Fruit fly (Drosophila melanogaster): ENCODE measurements around the gene CG11722.

CG11722 gene

DNA sequence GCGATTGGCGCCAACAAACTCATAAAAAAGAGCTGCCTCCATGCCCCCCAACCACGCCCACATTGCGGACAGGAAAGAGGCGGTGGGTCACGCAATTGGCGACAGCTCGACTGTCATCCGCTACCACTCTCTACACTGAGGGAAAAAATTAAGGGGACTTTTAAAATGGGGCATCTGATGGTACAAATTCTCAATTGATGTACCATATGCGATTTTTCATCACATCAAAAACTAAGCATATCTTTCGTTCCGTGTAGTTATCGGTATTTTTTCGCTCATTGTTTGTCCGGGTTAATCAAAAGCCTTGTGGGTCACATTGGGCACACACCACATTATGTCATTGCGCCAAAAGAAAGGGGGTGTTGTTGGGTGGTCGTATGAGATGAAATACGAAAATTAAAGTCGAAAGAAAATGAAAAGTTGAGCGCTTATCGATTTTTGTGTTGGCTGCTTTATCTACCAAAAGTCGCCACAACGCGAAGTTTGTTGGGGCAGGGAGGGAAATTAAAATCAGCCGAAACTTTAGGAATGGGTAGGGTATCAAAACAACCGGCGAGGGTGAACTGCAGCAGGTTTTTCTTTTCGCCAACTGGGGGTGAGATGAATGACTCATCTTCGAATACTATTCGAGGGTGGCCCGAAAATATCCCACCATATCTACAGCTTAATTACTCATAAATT lies 21.2 kb downstream of the CG11722 start (continued):
- no peak for TF ChIP-seq usp (GFP tag; optimal IDR thresholded peaks at IDR 0.05)
- TF ChIP-seq wor (GFP tag; IDR thresholded peaks at IDR 0.05), result no peak
- TF ChIP-seq Lpt (GFP tag; optimal IDR thresholded peaks at IDR 0.05), result no peak
- no peak for TF ChIP-seq lola (GFP tag; optimal IDR thresholded peaks at IDR 0.05)
- peak; percentile 32; the same call in 1 of the 2 replicates for TF ChIP-seq CG32772 (GFP tag; IDR thresholded peaks at IDR 0.05)
- TF ChIP-seq org-1 (GFP tag; optimal IDR thresholded peaks at IDR 0.05), result no peak
- TF ChIP-seq CG17359 (tag; optimal IDR thresholded peaks at IDR 0.05), result no peak
- TF ChIP-seq CG6175 (GFP tag; IDR thresholded peaks at IDR 0.05), result 0 out of 3 replicates have a peak, but pooled peaks have one; percentile 40
- TF ChIP-seq Hmx (GFP tag; optimal IDR thresholded peaks at IDR 0.05), result no peak
- no peak for TF ChIP-seq bigmax (GFP tag; optimal IDR thresholded peaks at IDR 0.05)
- 0 out of 3 replicates have a peak, but pooled peaks have one; percentile 23 for TF ChIP-seq H15 (GFP tag; IDR thresholded peaks at IDR 0.05)
- TF ChIP-seq pzg (GFP tag; optimal IDR thresholded peaks at IDR 0.05), result no peak
- no peak for TF ChIP-seq z (GFP tag; IDR thresholded peaks at IDR 0.05)
- no peak for TF ChIP-seq E2f2 (GFP tag; IDR thresholded peaks at IDR 0.05)
- TF ChIP-seq ab (GFP tag; optimal IDR thresholded peaks at IDR 0.05), result no peak
- TF ChIP-seq abd-A (tag; optimal IDR thresholded peaks at IDR 0.05), result no peak
- peak; percentile 53; the same call in 1 of the 2 replicates for TF ChIP-seq Atf6 (GFP tag; IDR thresholded peaks at IDR 0.05)
- TF ChIP-seq Usf (GFP tag; optimal IDR thresholded peaks at IDR 0.05), result no peak
- no peak for TF ChIP-seq MTF-1 (GFP tag; optimal IDR thresholded peaks at IDR 0.05; ENCODE audit: borderline replicate concordance)
- TF ChIP-seq mirr (GFP tag; optimal IDR thresholded peaks at IDR 0.05), result no peak
- TF ChIP-seq CTCF (GFP tag; optimal IDR thresholded peaks at IDR 0.05), result no peak
- TF ChIP-seq lov (optimal IDR thresholded peaks at IDR 0.05), result no peak
- no peak for TF ChIP-seq lov (GFP tag; IDR thresholded peaks at IDR 0.05)
- TF ChIP-seq wek (GFP tag; optimal IDR thresholded peaks at IDR 0.05), result no peak
- no peak for TF ChIP-seq CG2712 (tag; optimal IDR thresholded peaks at IDR 0.05)
- no peak; the same call in 1 of the 2 replicates for TF ChIP-seq Xrp1 (GFP tag; IDR thresholded peaks at IDR 0.05)
- TF ChIP-seq CG2678 (tag; optimal IDR thresholded peaks at IDR 0.05), result no peak
- TF ChIP-seq CG31441 (GFP tag; IDR thresholded peaks at IDR 0.05), result no peak
- TF ChIP-seq CG2202 (tag; optimal IDR thresholded peaks at IDR 0.05), result no peak
- TF ChIP-seq croc (GFP tag; conservative IDR thresholded peaks at IDR 0.05), result no peak
- TF ChIP-seq Hr78 (GFP tag; optimal IDR thresholded peaks at IDR 0.05), result no peak
- TF ChIP-seq CG12659 (GFP tag; optimal IDR thresholded peaks at IDR 0.05), result peak; percentile 34
- peak; percentile 63 for TF ChIP-seq CG14014 (GFP tag; IDR thresholded peaks at IDR 0.05)
- peak; percentile 75 for TF ChIP-seq Ets65A (GFP tag)
- TF ChIP-seq Spps (tag; optimal IDR thresholded peaks at IDR 0.05), result no peak
- no peak for TF ChIP-seq Kr (GFP tag; optimal IDR thresholded peaks at IDR 0.05)
- TF ChIP-seq Hmr (GFP tag; optimal IDR thresholded peaks at IDR 0.05), result peak; percentile 76
- no peak for TF ChIP-seq CG10654 (GFP tag; optimal IDR thresholded peaks at IDR 0.05)
- no peak for TF ChIP-seq Lim3 (GFP tag; IDR thresholded peaks at IDR 0.05)
- peak; percentile 54 for TF ChIP-seq Side (GFP tag; optimal IDR thresholded peaks at IDR 0.05)
- no peak for TF ChIP-seq Dll (GFP tag; IDR thresholded peaks at IDR 0.05; ENCODE audit: partially characterized antibody)
- TF ChIP-seq pita (GFP tag; optimal IDR thresholded peaks at IDR 0.05), result no peak
- no peak for TF ChIP-seq tll (GFP tag; optimal IDR thresholded peaks at IDR 0.05)
- TF ChIP-seq CG3281 (GFP tag; optimal IDR thresholded peaks at IDR 0.05), result peak; percentile 48
- peak; percentile 3 for TF ChIP-seq exex (tag; optimal IDR thresholded peaks at IDR 0.05)
- TF ChIP-seq gcm (GFP tag; optimal IDR thresholded peaks at IDR 0.05), result no peak
- no peak for TF ChIP-seq Ssrp (tag; optimal IDR thresholded peaks at IDR 0.05)
- peak; percentile 12 for TF ChIP-seq CG30403 (GFP tag; optimal IDR thresholded peaks at IDR 0.05)
- no peak for TF ChIP-seq CG11723 (GFP tag; optimal IDR thresholded peaks at IDR 0.05)
- TF ChIP-seq zen (tag; optimal IDR thresholded peaks at IDR 0.05), result no peak

Data from whole organism, embryonic.